Worm (Caenorhabditis elegans) whole organism, L4/young adult: ENCODE data around the gene nspb-2.

Source experiments
- W03F9.2 ChIP-seq: fragments of 150-350 bp; optimal IDR thresholded peaks from 2 replicates; lab custom pipeline; 2014; ENCODE audit warnings: missing biosample characterization, missing genetic modification characterization
- him-1 ChIP-seq: sonication (generic microtip); optimal IDR thresholded peaks from 2 replicates; lab custom pipeline; 2016; ENCODE audit warnings: missing genotype, missing genetic modification reagents, missing genetic modification characterization, missing compliant biosample characterization

DNA sequence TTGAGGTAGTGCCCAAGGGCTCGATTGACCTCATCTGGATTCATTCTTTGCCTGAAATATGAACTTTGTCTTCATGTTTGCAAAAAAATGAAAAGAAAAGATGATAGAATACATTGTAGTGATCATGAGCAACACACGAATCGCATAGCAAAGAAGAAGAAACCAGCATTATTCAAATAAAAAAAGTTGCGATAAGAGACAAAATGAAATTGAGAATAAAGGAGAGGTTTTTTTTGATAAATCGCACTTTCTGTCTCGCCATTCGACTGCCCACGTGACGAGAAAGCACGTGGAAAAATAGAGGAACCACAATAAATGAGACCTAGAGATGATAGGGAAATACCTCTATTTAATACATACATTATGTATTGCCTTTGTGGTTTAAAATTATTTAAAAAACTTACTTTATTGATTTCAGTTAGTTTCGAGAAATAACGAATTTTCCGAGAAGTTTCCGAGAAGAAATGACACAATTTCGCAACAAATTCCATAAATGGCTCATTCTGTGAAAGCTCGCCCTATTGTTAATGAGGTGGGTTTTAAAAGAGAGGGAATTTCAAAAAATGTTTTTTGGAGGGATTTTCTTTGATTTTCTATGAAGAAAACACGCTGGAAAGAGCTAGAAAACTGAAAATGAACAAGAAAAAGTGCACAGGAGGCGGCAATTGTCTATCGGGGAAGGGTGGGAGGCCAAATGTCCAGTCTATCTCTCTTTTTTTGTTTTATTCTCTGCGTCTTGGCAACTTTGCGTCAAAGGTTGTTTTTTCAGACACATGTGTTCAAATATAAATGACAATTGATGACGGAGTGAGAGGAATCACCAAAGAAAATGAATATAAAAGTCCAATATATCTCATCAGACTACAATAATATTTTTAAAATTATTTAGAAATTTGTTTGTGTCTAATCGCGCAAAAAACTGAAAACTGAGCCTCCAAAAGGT lies 35.8 kb upstream of the nspb-2 start, which contains the start of gene paqr-1:
- no peak for TF ChIP-seq W03F9.2 (tag; lab: Kevin White, UChicago)
- TF ChIP-seq him-1 = no peak
